Fruit fly (Drosophila melanogaster) whole organism, prepupa: ENCODE measurements around the gene CG18649.

Experiments used
- Blimp-1 ChIP-seq: fragments of 200-800 bp; sonication (Bioruptor generic); optimal IDR thresholded peaks from 3 replicates; lab custom pipeline; 2017; ENCODE audit warnings: missing biosample characterization, missing genetic modification characterization, mild to moderate bottlenecking, moderate library complexity, missing genetic modification reagents
- CG10631 ChIP-seq: fragments of 200-800 bp; sonication (Bioruptor generic); optimal IDR thresholded peaks from 2 replicates; lab custom pipeline; 2016; ENCODE audit warnings: missing biosample characterization, missing genetic modification characterization
- CG11762 ChIP-seq: fragments of 200-800 bp; sonication (Bioruptor generic); optimal IDR thresholded peaks from 3 replicates; lab custom pipeline; 2016; ENCODE audit warnings: missing biosample characterization, missing genetic modification characterization; ENCODE audit not compliant: insufficient read depth
- CG11902 ChIP-seq: fragments of 200-800 bp; sonication (Bioruptor generic); optimal IDR thresholded peaks from 3 replicates; lab custom pipeline; 2016; ENCODE audit warnings: missing biosample characterization, missing genetic modification characterization
- CG1621 ChIP-seq: fragments of 200-800 bp; sonication (Bioruptor generic); optimal IDR thresholded peaks from 3 replicates; lab custom pipeline; 2018; ENCODE audit warnings: missing biosample characterization, mild to moderate bottlenecking, missing genetic modification characterization
- CG16779 ChIP-seq: fragments of 200-800 bp; sonication (Bioruptor generic); optimal IDR thresholded peaks from 3 replicates; lab custom pipeline; 2017; ENCODE audit warnings: missing biosample characterization, mild to moderate bottlenecking, missing genetic modification characterization
- CG3032 ChIP-seq: fragments of 200-800 bp; optimal IDR thresholded peaks from 2 replicates; lab custom pipeline; 2019; ENCODE audit warnings: missing biosample characterization, mild to moderate bottlenecking, missing genetic modification characterization, moderate library complexity
- CG34406 ChIP-seq: fragments of 200-800 bp; sonication (Bioruptor generic); optimal IDR thresholded peaks from 3 replicates; lab custom pipeline; 2016; ENCODE audit warnings: missing biosample characterization, missing genetic modification characterization
- CG6792 ChIP-seq: fragments of 200-800 bp; sonication (Bioruptor generic); optimal IDR thresholded peaks from 3 replicates; lab custom pipeline; 2016; ENCODE audit warnings: missing biosample characterization, missing genetic modification characterization
- CG6808 ChIP-seq: fragments of 200-800 bp; sonication (Bioruptor generic); optimal IDR thresholded peaks from 3 replicates; lab custom pipeline; 2017; ENCODE audit warnings: missing biosample characterization, missing genetic modification characterization, mild to moderate bottlenecking, moderate library complexity, missing genetic modification reagents
- CG6854 ChIP-seq: fragments of 200-800 bp; sonication (Bioruptor generic); optimal IDR thresholded peaks from 2 replicates; lab custom pipeline; 2017; ENCODE audit warnings: missing biosample characterization, mild to moderate bottlenecking, missing genetic modification characterization
- CG8119 ChIP-seq: fragments of 200-800 bp; sonication (Bioruptor generic); IDR thresholded peaks from 3 replicates; pipeline ENCODE4 v1.3.6; 2022; ENCODE audit warnings: missing biosample characterization, missing genetic modification characterization
- CG8632 ChIP-seq: fragments of 200-800 bp; sonication (Bioruptor generic); optimal IDR thresholded peaks from 3 replicates; lab custom pipeline; 2016; ENCODE audit warnings: missing biosample characterization, missing genetic modification characterization
- CG9139 ChIP-seq: fragments of 200-800 bp; sonication (Bioruptor generic); optimal IDR thresholded peaks from 3 replicates; lab custom pipeline; 2017; ENCODE audit warnings: missing biosample characterization, mild to moderate bottlenecking, missing genetic modification characterization
- Eip75B ChIP-seq: fragments of 200-800 bp; sonication (Bioruptor generic); optimal IDR thresholded peaks from 3 replicates; lab custom pipeline; 2016; ENCODE audit warnings: missing biosample characterization, missing genetic modification characterization
- Eip93F ChIP-seq: fragments of 200-800 bp; sonication (Bioruptor generic); optimal IDR thresholded peaks from 2 replicates; lab custom pipeline; 2016; ENCODE audit warnings: missing biosample characterization, mild to moderate bottlenecking, missing genetic modification characterization
- Ets21C ChIP-seq: fragments of 200-800 bp; sonication (Bioruptor generic); optimal IDR thresholded peaks from 3 replicates; lab custom pipeline; 2016; ENCODE audit warnings: missing biosample characterization, missing genetic modification characterization
- Hr38 ChIP-seq: sonication (Bioruptor generic); optimal IDR thresholded peaks from 2 replicates; lab custom pipeline; 2016; ENCODE audit warnings: missing biosample characterization, missing genetic modification characterization
- Hr39 ChIP-seq: fragments of 200-800 bp; sonication (Bioruptor generic); optimal IDR thresholded peaks from 2 replicates; lab custom pipeline; 2016; ENCODE audit warnings: missing biosample characterization, missing genetic modification characterization
- Lpt ChIP-seq: fragments of 200-800 bp; sonication (Bioruptor generic); optimal IDR thresholded peaks from 3 replicates; lab custom pipeline; 2016; ENCODE audit warnings: missing biosample characterization, missing genetic modification characterization
- Smox ChIP-seq: fragments of 200-800 bp; sonication (Bioruptor generic); optimal IDR thresholded peaks from 3 replicates; lab custom pipeline; 2016; ENCODE audit warnings: missing biosample characterization, missing genetic modification characterization
- Sox102F ChIP-seq: fragments of 200-800 bp; sonication (Bioruptor generic); optimal IDR thresholded peaks from 2 replicates; lab custom pipeline; 2016; ENCODE audit warnings: missing biosample characterization, mild to moderate bottlenecking, missing genetic modification characterization
- Sox14 ChIP-seq: fragments of 200-800 bp; sonication (Bioruptor generic); optimal IDR thresholded peaks from 3 replicates; lab custom pipeline; 2016; ENCODE audit warnings: missing biosample characterization, missing genetic modification characterization
- acj6 ChIP-seq: fragments of 200-800 bp; sonication (Bioruptor generic); optimal IDR thresholded peaks from 3 replicates; lab custom pipeline; 2016; ENCODE audit warnings: missing biosample characterization, missing genetic modification characterization
- dac ChIP-seq: fragments of 200-800 bp; sonication (Bioruptor generic); optimal IDR thresholded peaks from 2 replicates; lab custom pipeline; 2017; ENCODE audit warnings: missing biosample characterization, mild to moderate bottlenecking, missing genetic modification characterization
- eg ChIP-seq: fragments of 200-800 bp; sonication (Bioruptor generic); IDR thresholded peaks from 3 replicates; pipeline ENCODE4 v1.3.6; 2022; ENCODE audit warnings: missing biosample characterization, missing genetic modification characterization
- esn ChIP-seq: fragments of 200-800 bp; sonication (Bioruptor generic); optimal IDR thresholded peaks from 2 replicates; lab custom pipeline; 2016; ENCODE audit warnings: missing biosample characterization, mild to moderate bottlenecking, missing genetic modification characterization, moderate library complexity
- fd85E ChIP-seq: fragments of 200-800 bp; sonication (Bioruptor generic); optimal IDR thresholded peaks from 3 replicates; lab custom pipeline; 2016; ENCODE audit warnings: missing biosample characterization, missing genetic modification characterization
- fkh ChIP-seq: fragments of 200-800 bp; sonication (Bioruptor generic); optimal IDR thresholded peaks from 3 replicates; lab custom pipeline; 2017; ENCODE audit warnings: missing biosample characterization, mild to moderate bottlenecking, missing genetic modification characterization, moderate library complexity
- lz ChIP-seq: fragments of 200-800 bp; sonication (Bioruptor generic); optimal IDR thresholded peaks from 3 replicates; lab custom pipeline; 2016; ENCODE audit warnings: missing biosample characterization, missing genetic modification characterization
- pdm3 ChIP-seq: fragments of 200-800 bp; sonication (Bioruptor generic); optimal IDR thresholded peaks from 3 replicates; lab custom pipeline; 2016; ENCODE audit warnings: missing biosample characterization, missing genetic modification characterization
- salr ChIP-seq, 2 experiments: fragments of 200-800 bp; sonication (Bioruptor generic); optimal IDR thresholded peaks; 3 replicates each; lab custom pipeline; 2016 to 2018; ENCODE audit warnings: missing biosample characterization in 2 of 2, missing genetic modification characterization in 2 of 2, mild to moderate bottlenecking in 1 of 2
- spab ChIP-seq: fragments of 200-800 bp; sonication (Bioruptor generic); optimal IDR thresholded peaks from 2 replicates; lab custom pipeline; 2017; ENCODE audit warnings: missing biosample characterization, mild to moderate bottlenecking, missing genetic modification characterization, missing genetic modification reagents
- ss ChIP-seq, 2 experiments: fragments of 200-800 bp; sonication (Bioruptor generic); optimal IDR thresholded peaks; 2 replicates in 1 of 2; 3 replicates in 1 of 2; lab custom pipeline; 2017 to 2018; ENCODE audit warnings: mild to moderate bottlenecking in 2 of 2, missing biosample characterization in 2 of 2, missing genetic modification characterization in 2 of 2, moderate library complexity in 1 of 2
- svp ChIP-seq: fragments of 200-800 bp; sonication (Bioruptor generic); peaks from one replicate; lab custom pipeline; 2016; ENCODE audit warnings: missing biosample characterization, missing genetic modification characterization
- topi ChIP-seq: fragments of 200-800 bp; sonication (Bioruptor generic); optimal IDR thresholded peaks from 3 replicates; lab custom pipeline; 2016; ENCODE audit warnings: missing biosample characterization, missing genetic modification characterization
- vri ChIP-seq: fragments of 200-800 bp; sonication (Bioruptor generic); optimal IDR thresholded peaks from 3 replicates; lab custom pipeline; 2016; ENCODE audit warnings: missing biosample characterization, mild to moderate bottlenecking, missing genetic modification characterization

The CG18649 gene

dm6 chr3L:15050109-15050508, 3.8 kb downstream of the CG18649 start, which contains the start of gene CG18581:
CG18581 (minus strand) TSS chr3L:15050209.
- TF ChIP-seq svp (GFP tag; lab: Kevin White, UChicago), result no peak
- no peak for TF ChIP-seq fkh (GFP tag; lab: Kevin White, UChicago)
- no peak for TF ChIP-seq CG11902 (GFP tag; lab: Kevin White, UChicago)
- TF ChIP-seq Hr38 (GFP tag; lab: Kevin White, UChicago), result no peak
- no peak for TF ChIP-seq Eip93F
- TF ChIP-seq Sox102F (GFP tag; lab: Kevin White, UChicago), result no peak
- no peak for TF ChIP-seq CG6792 (GFP tag; lab: Kevin White, UChicago)
- TF ChIP-seq CG11762, result no peak
- no peak for TF ChIP-seq Ets21C (GFP tag; lab: Kevin White, UChicago)
- TF ChIP-seq fd85E (GFP tag; lab: Kevin White, UChicago), result no peak
- no peak for TF ChIP-seq esn (GFP tag; lab: Kevin White, UChicago)
- TF ChIP-seq Blimp-1 (GFP tag; lab: Kevin White, UChicago), result no peak
- TF ChIP-seq salr (GFP tag; optimal IDR thresholded peaks at IDR 0.05; lab: Kevin White, UChicago), result no peak
- no peak for TF ChIP-seq Smox (GFP tag; lab: Kevin White, UChicago)
- no peak for TF ChIP-seq CG6808
- TF ChIP-seq pdm3 (GFP tag; lab: Kevin White, UChicago), result no peak
- TF ChIP-seq CG8632 (GFP tag; lab: Kevin White, UChicago), result no peak
- no peak for TF ChIP-seq ss (GFP tag; optimal IDR thresholded peaks at IDR 0.05; lab: Kevin White, UChicago)
- TF ChIP-seq eg (GFP tag; lab: Robert Waterston, UW), result no peak
- TF ChIP-seq vri, result no peak
- TF ChIP-seq, all 60 proteins: peak for 0

DNA sequence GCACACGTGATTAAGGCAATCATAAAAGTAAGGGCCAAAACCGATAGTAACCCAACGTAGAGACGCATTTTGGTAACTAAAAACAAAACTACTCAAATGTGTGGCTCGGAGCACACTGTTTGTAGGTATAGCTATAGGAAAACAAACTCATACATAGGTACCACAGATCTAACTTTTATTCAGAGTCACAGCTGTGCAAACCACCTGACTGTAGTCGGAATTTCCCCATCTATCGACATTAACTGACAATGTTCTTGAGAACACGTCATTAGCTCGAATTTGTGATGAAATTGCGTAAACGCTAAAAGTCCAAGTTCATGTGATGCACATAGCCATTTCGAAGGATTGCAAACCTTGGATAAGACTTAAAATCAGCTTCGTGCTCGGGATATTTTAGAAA, 4.5 kb downstream of the CG18649 start, which contains the start of gene CG43678:
Gene CG43678 (minus strand): TSS at position 101 of the 400 bp plus-strand sequence.
- TF ChIP-seq CG34406 (GFP tag; lab: Kevin White, UChicago) (no peak), fkh (GFP tag; lab: Kevin White, UChicago) (peak; percentile 33)
- TF ChIP-seq, all 60 proteins: peak for 1

dm6 chr3L:15048091-15048490, 5.8 kb downstream of the CG18649 start:
- TF ChIP-seq Hr39 (GFP tag; lab: Kevin White, UChicago) (peak; percentile 5), acj6 (GFP tag; lab: Kevin White, UChicago) (no peak), lz (GFP tag; lab: Kevin White, UChicago) (no peak)

DNA sequence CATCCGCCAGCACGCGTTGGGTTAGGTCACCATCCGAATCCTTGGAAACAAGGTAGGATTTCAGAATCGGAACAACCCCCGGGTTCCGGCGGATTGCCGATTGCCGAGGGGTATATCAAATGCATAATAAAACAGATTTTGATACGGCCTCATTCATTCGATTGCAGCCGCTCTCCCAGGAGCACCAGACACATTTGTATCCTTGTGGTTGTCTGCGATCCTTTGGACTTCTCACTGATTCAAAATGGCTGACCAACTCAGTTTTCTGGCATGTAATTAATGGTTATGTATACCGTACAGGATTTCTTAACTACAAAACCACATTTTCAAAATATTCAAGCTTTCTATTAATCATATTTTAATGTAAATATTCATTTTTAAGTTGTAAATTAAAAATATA, 6.3 kb downstream of the CG18649 start:
- TF ChIP-seq CG1621 (tag; lab: Kevin White, UChicago) (no peak), acj6 (GFP tag; lab: Kevin White, UChicago) (no peak), Eip75B (no peak), spab (no peak), topi (GFP tag; lab: Kevin White, UChicago) (no peak), svp (GFP tag; lab: Kevin White, UChicago) (no peak), Lpt (GFP tag; lab: Kevin White, UChicago) (no peak), vri (no peak), CG3032 (tag; lab: Kevin White, UChicago) (no peak), eg (GFP tag; lab: Robert Waterston, UW) (no peak), CG6854 (GFP tag; lab: Kevin White, UChicago) (no peak), Blimp-1 (GFP tag; lab: Kevin White, UChicago) (no peak), CG8119 (no peak), CG10631 (no peak), Hr39 (GFP tag; lab: Kevin White, UChicago) (no peak), CG9139 (GFP tag; lab: Kevin White, UChicago) (no peak), Sox14 (GFP tag; lab: Kevin White, UChicago) (no peak), dac (GFP tag; lab: Kevin White, UChicago) (no peak), fkh (GFP tag; lab: Kevin White, UChicago) (no peak), CG16779 (tag; lab: Kevin White, UChicago) (no peak)
